Worm (Caenorhabditis elegans) whole organism, L4 larva: Measurements from ENCODE around the gene lipl-7.

Experiments
- fkh-10 ChIP-seq: fragments of 150-350 bp; optimal IDR thresholded peaks from 2 replicates; lab custom pipeline; 2014; ENCODE audit warnings: missing biosample characterization, missing genetic modification reagents, missing genetic modification characterization
- nhr-6 ChIP-seq: fragments of 150-350 bp; optimal IDR thresholded peaks from 2 replicates; lab custom pipeline; 2014; ENCODE audit warnings: missing biosample characterization, missing genetic modification characterization

lipl-7 gene

DNA sequence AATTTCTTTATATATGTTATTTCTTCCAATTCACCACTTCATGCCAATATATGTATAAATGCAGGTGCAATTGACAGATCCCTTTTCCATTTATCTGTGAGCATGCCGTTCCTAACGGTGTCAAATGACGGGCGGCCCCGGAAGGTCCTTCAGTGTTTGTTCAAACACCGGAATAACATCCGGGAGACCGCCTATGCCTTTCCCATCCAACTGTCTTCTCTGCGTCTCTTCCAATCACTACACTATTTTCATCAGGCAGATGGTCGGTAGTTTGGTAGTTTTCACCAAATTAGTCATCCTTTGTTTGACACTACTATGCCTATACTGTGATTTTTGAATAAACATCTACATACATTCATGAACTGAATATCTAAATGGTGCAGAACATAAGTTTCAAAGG, 51.0 kb downstream of the lipl-7 start (continued):
- TF ChIP-seq nhr-6 (tag; lab: Kevin White, UChicago), result no peak
- TF ChIP-seq fkh-10 (GFP tag; lab: Kevin White, UChicago), result no peak
